Fruit fly (Drosophila melanogaster) whole organism, embryonic: ENCODE measurements around the gene CG14212.

Experiments
- Antp ChIP-seq: fragments of 200-800 bp; sonication (Bioruptor generic); optimal IDR thresholded peaks from 3 replicates; lab custom pipeline; 2016; ENCODE audit warnings: missing biosample characterization, missing genetic modification characterization
- Asciz ChIP-seq: fragments of 200-800 bp; sonication (Bioruptor generic); optimal IDR thresholded peaks from 2 replicates; lab custom pipeline; 2017; ENCODE audit warnings: missing biosample characterization, mild to moderate bottlenecking, missing genetic modification characterization, missing genetic modification reagents
- BEAF-32 ChIP-seq: fragments of 200-800 bp; sonication (Bioruptor generic); optimal IDR thresholded peaks from 3 replicates; lab custom pipeline; 2017; ENCODE audit warnings: missing biosample characterization, missing genetic modification characterization, mild to moderate bottlenecking, moderate library complexity, missing genetic modification reagents
- CG10267 ChIP-seq: fragments of 200-800 bp; sonication (Bioruptor generic); optimal IDR thresholded peaks from 2 replicates; lab custom pipeline; 2018; ENCODE audit warnings: missing biosample characterization, mild to moderate bottlenecking, missing genetic modification characterization, moderate library complexity
- CG11398 ChIP-seq: fragments of 200-800 bp; sonication (Bioruptor generic); optimal IDR thresholded peaks from 2 replicates; lab custom pipeline; 2016; ENCODE audit warnings: missing biosample characterization, missing genetic modification characterization
- CG11723 ChIP-seq: fragments of 200-800 bp; sonication (Bioruptor generic); optimal IDR thresholded peaks from 2 replicates; lab custom pipeline; 2017; ENCODE audit warnings: missing biosample characterization, mild to moderate bottlenecking, missing genetic modification characterization
- CG14667 ChIP-seq: fragments of 200-800 bp; sonication (Bioruptor generic); IDR thresholded peaks from 2 replicates; pipeline ENCODE4 v1.3.6; 2022; ENCODE audit warnings: missing biosample characterization, missing genetic modification characterization
- CG1602 ChIP-seq: fragments of 200-800 bp; sonication (Bioruptor generic); optimal IDR thresholded peaks from 3 replicates; lab custom pipeline; 2016; ENCODE audit warnings: missing biosample characterization, missing genetic modification characterization
- CG1603 ChIP-seq: fragments of 200-800 bp; sonication (Bioruptor generic); optimal IDR thresholded peaks from 2 replicates; lab custom pipeline; 2019; ENCODE audit warnings: missing biosample characterization, mild to moderate bottlenecking, missing genetic modification characterization, moderate library complexity
- CG18764 ChIP-seq: fragments of 200-800 bp; sonication (Bioruptor generic); optimal IDR thresholded peaks from 3 replicates; lab custom pipeline; 2016; ENCODE audit warnings: missing biosample characterization, missing genetic modification characterization
- CG2120 ChIP-seq: fragments of 200-800 bp; sonication (Bioruptor generic); optimal IDR thresholded peaks from 3 replicates; lab custom pipeline; 2016; ENCODE audit warnings: missing biosample characterization, missing genetic modification characterization
- CG2889 ChIP-seq: fragments of 200-800 bp; sonication (Bioruptor generic); IDR thresholded peaks from 3 replicates; pipeline ENCODE4 v1.3.6; 2022; ENCODE audit warnings: missing biosample characterization, missing genetic modification characterization
- CG30403 ChIP-seq: fragments of 200-800 bp; sonication (Bioruptor generic); optimal IDR thresholded peaks from 3 replicates; lab custom pipeline; 2016; ENCODE audit warnings: missing biosample characterization, missing genetic modification characterization
- CG31388 ChIP-seq: fragments of 200-800 bp; sonication (Bioruptor generic); optimal IDR thresholded peaks from 2 replicates; lab custom pipeline; 2016; ENCODE audit warnings: missing biosample characterization, missing genetic modification characterization
- CG32767 ChIP-seq: fragments of 200-800 bp; sonication (Bioruptor generic); IDR thresholded peaks from 2 replicates; pipeline ENCODE4 v1.3.6; 2022; ENCODE audit warnings: missing biosample characterization, missing genetic modification characterization
- CG33557 ChIP-seq: fragments of 200-800 bp; sonication (Bioruptor generic); optimal IDR thresholded peaks from 2 replicates; lab custom pipeline; 2019; ENCODE audit warnings: missing biosample characterization, mild to moderate bottlenecking, missing genetic modification characterization, moderate library complexity
- CG3847 ChIP-seq: fragments of 200-800 bp; sonication (Bioruptor generic); IDR thresholded peaks from 2 replicates; pipeline ENCODE4 v1.3.6; 2022; ENCODE audit warnings: missing biosample characterization, missing genetic modification characterization
- CG3995 ChIP-seq: fragments of 200-800 bp; sonication (Bioruptor generic); optimal IDR thresholded peaks from 3 replicates; lab custom pipeline; 2016; ENCODE audit warnings: missing biosample characterization, missing genetic modification characterization
- CG5180 ChIP-seq: fragments of 200-800 bp; sonication (Bioruptor generic); optimal IDR thresholded peaks from 3 replicates; lab custom pipeline; 2017; ENCODE audit warnings: missing biosample characterization, missing genetic modification characterization, mild to moderate bottlenecking, moderate library complexity, missing genetic modification reagents
- CG5953 ChIP-seq: fragments of 200-800 bp; sonication (Bioruptor generic); IDR thresholded peaks from 2 replicates; pipeline ENCODE4 v1.3.6; 2022; ENCODE audit warnings: missing biosample characterization, missing genetic modification characterization
- CG6254 ChIP-seq: fragments of 200-800 bp; sonication (Bioruptor generic); optimal IDR thresholded peaks from 3 replicates; lab custom pipeline; 2017; ENCODE audit warnings: mild to moderate bottlenecking, missing biosample characterization, missing genetic modification reagents, missing genetic modification characterization
- CG9609 ChIP-seq: fragments of 200-800 bp; sonication (Bioruptor generic); optimal IDR thresholded peaks from 3 replicates; lab custom pipeline; 2016; ENCODE audit warnings: missing biosample characterization, missing genetic modification characterization
- Chrac-16 ChIP-seq: fragments of 200-800 bp; sonication (Bioruptor generic); optimal IDR thresholded peaks from 3 replicates; lab custom pipeline; 2016; ENCODE audit warnings: missing biosample characterization, missing genetic modification characterization
- Dll ChIP-seq: fragments of 200-800 bp; sonication (Bioruptor generic); IDR thresholded peaks from 4 replicates; pipeline ENCODE4 v1.3.6; 2022; ENCODE audit warnings: missing biosample characterization, missing genetic modification characterization; ENCODE audit not compliant: partially characterized antibody
- Fer3 ChIP-seq: fragments of 200-800 bp; sonication (Bioruptor generic); optimal IDR thresholded peaks from 2 replicates; lab custom pipeline; 2018; ENCODE audit warnings: missing biosample characterization, mild to moderate bottlenecking, missing genetic modification characterization, moderate library complexity
- HLH4C ChIP-seq: fragments of 200-800 bp; sonication (Bioruptor generic); IDR thresholded peaks from 3 replicates; pipeline ENCODE4 v1.3.6; 2022; ENCODE audit warnings: missing biosample characterization, missing genetic modification characterization; ENCODE audit not compliant: partially characterized antibody
- HLH54F ChIP-seq: fragments of 200-800 bp; sonication (Bioruptor generic); optimal IDR thresholded peaks from 3 replicates; lab custom pipeline; 2016; ENCODE audit warnings: missing biosample characterization, missing genetic modification characterization
- Kr ChIP-seq: fragments of 200-800 bp; sonication (Bioruptor generic); optimal IDR thresholded peaks from 2 replicates; lab custom pipeline; 2017; ENCODE audit warnings: missing biosample characterization, mild to moderate bottlenecking, missing genetic modification characterization
- NC2α ChIP-seq: fragments of 200-800 bp; sonication (Bioruptor generic); optimal IDR thresholded peaks from 2 replicates; lab custom pipeline; 2016; ENCODE audit warnings: missing biosample characterization, missing genetic modification characterization
- Sry-β ChIP-seq: fragments of 200-800 bp; sonication (Bioruptor generic); optimal IDR thresholded peaks from 2 replicates; lab custom pipeline; 2018; ENCODE audit warnings: missing biosample characterization, mild to moderate bottlenecking, missing genetic modification characterization, moderate library complexity
- Tbp ChIP-seq: fragments of >200 bp; optimal IDR thresholded peaks from 2 replicates; lab custom pipeline; 2018; ENCODE audit warnings: missing biosample characterization, missing genetic modification characterization
- ab ChIP-seq: fragments of 200-800 bp; sonication (Bioruptor generic); optimal IDR thresholded peaks from 2 replicates; lab custom pipeline; 2016; ENCODE audit warnings: missing biosample characterization, missing genetic modification characterization
- ap ChIP-seq: fragments of 200-800 bp; sonication (Bioruptor generic); IDR thresholded peaks from 2 replicates; pipeline ENCODE4 v1.3.6; 2022; ENCODE audit warnings: missing biosample characterization, missing genetic modification characterization
- ato ChIP-seq: fragments of 200-800 bp; sonication (Bioruptor generic); IDR thresholded peaks from 2 replicates; pipeline ENCODE4 v1.3.6; 2022; ENCODE audit warnings: missing biosample characterization, missing genetic modification characterization; ENCODE audit not compliant: partially characterized antibody
- esg ChIP-seq: fragments of 200-800 bp; sonication (Bioruptor generic); conservative IDR thresholded peaks from 2 replicates; pipeline ENCODE4 v1.3.6; 2022; ENCODE audit warnings: missing biosample characterization, missing genetic modification characterization
- eyg ChIP-seq: fragments of 200-800 bp; sonication (Bioruptor generic); optimal IDR thresholded peaks from 3 replicates; lab custom pipeline; 2016; ENCODE audit warnings: missing biosample characterization, missing genetic modification characterization
- gcm ChIP-seq: fragments of 200-800 bp; sonication (Bioruptor generic); optimal IDR thresholded peaks from 2 replicates; lab custom pipeline; 2019; ENCODE audit warnings: missing biosample characterization, mild to moderate bottlenecking, missing genetic modification characterization, moderate library complexity
- gem ChIP-seq: fragments of 200-800 bp; sonication (Bioruptor generic); optimal IDR thresholded peaks from 2 replicates; lab custom pipeline; 2019; ENCODE audit warnings: missing biosample characterization, mild to moderate bottlenecking, missing genetic modification characterization, moderate library complexity
- gsb-n ChIP-seq: fragments of 200-800 bp; sonication (Bioruptor generic); optimal IDR thresholded peaks from 3 replicates; lab custom pipeline; 2018; ENCODE audit warnings: missing biosample characterization, mild to moderate bottlenecking, missing genetic modification characterization
- knrl ChIP-seq: fragments of 200-800 bp; sonication (Bioruptor generic); IDR thresholded peaks from 3 replicates; pipeline ENCODE4 v1.3.6; 2022; ENCODE audit warnings: missing biosample characterization, missing genetic modification characterization; ENCODE audit not compliant: partially characterized antibody
- lmd ChIP-seq: fragments of 200-800 bp; sonication (Bioruptor generic); IDR thresholded peaks from 2 replicates; pipeline ENCODE4 v1.3.6; 2022; ENCODE audit warnings: missing biosample characterization, missing genetic modification characterization
- p53 ChIP-seq: fragments of 200-800 bp; sonication (Bioruptor generic); optimal IDR thresholded peaks from 2 replicates; lab custom pipeline; 2016; ENCODE audit warnings: missing biosample characterization, missing genetic modification characterization
- pum ChIP-seq: fragments of 200-800 bp; sonication (Bioruptor generic); optimal IDR thresholded peaks from 2 replicates; lab custom pipeline; 2016; ENCODE audit warnings: missing biosample characterization, missing genetic modification characterization
- ranshi ChIP-seq: fragments of 200-800 bp; sonication (Bioruptor generic); IDR thresholded peaks from 2 replicates; pipeline ENCODE4 v1.3.6; 2022; ENCODE audit warnings: missing biosample characterization, missing genetic modification characterization
- sc ChIP-seq, 3 experiments: fragments of >200 bp in 2 of 3; fragments of 200-800 bp in 1 of 3; sonication (Bioruptor generic) in 1 of 3; optimal IDR thresholded peaks; 2 replicates in 2 of 3; 3 replicates in 1 of 3; lab custom pipeline; 2017; ENCODE audit warnings: mild to moderate bottlenecking in 1 of 3, missing biosample characterization in 1 of 3, missing genetic modification characterization in 1 of 3, missing genetic modification reagents in 1 of 3
- sens ChIP-seq: fragments of 200-800 bp; sonication (Bioruptor generic); peaks from one replicate; lab custom pipeline; 2016; ENCODE audit warnings: missing biosample characterization, missing genetic modification characterization
- slou ChIP-seq: fragments of 200-800 bp; sonication (Bioruptor generic); optimal IDR thresholded peaks from 3 replicates; lab custom pipeline; 2016; ENCODE audit warnings: missing biosample characterization, missing genetic modification characterization
- tin ChIP-seq: fragments of 200-800 bp; sonication (Bioruptor generic); optimal IDR thresholded peaks from 3 replicates; lab custom pipeline; 2016; ENCODE audit warnings: missing biosample characterization, missing genetic modification characterization
- tup ChIP-seq: fragments of 200-800 bp; sonication (Bioruptor generic); optimal IDR thresholded peaks from 2 replicates; lab custom pipeline; 2016; ENCODE audit warnings: missing biosample characterization, mild to moderate bottlenecking, missing genetic modification characterization, moderate library complexity
- yki ChIP-seq: fragments of >200 bp; optimal IDR thresholded peaks from 3 replicates; lab custom pipeline; 2018
- zen ChIP-seq: fragments of 200-800 bp; sonication (Bioruptor generic); optimal IDR thresholded peaks from 3 replicates; lab custom pipeline; 2018; ENCODE audit warnings: missing biosample characterization, mild to moderate bottlenecking, missing genetic modification characterization, moderate library complexity

The CG14212 gene

DNA sequence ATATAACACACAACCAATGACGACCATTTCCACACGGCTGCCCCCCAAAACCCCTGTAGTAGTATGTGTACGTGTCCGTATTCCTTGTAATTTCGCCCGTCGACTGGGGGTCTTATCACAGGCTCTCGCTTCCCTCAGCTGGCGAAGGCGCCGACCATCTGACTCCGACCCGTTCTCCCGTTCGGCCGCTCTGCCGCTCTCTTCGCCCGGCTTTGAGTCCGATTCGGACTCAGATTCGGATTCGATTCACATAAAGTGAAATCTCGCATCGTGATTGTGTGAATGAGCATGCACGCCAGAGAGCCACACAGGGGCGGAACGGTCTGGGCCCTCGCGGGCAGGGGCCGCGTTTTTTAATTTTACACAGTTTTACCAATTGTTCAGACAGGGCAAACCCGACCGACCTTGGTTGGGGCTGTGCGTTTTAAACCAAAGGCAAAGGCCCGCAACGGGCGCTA, 40.2 kb downstream of the CG14212 start (continued):
- TF ChIP-seq Antp (peak; percentile 64), Dll (GFP tag; lab: Robert Waterston, UW) (peak; percentile 35; the same call in 1 of the 4 replicates), Fer3 (tag; lab: Kevin White, UChicago) (no peak), CG30403 (GFP tag; lab: Kevin White, UChicago) (peak; percentile 30), ab (GFP tag; lab: Kevin White, UChicago) (no peak), lmd (GFP tag; lab: Robert Waterston, UW) (peak; percentile 62), Tbp (GFP tag; lab: Kevin White, UChicago) (no peak), sc (optimal IDR thresholded peaks at IDR 0.05; lab: Kevin White, UChicago) (no peak), sc (GFP tag; optimal IDR thresholded peaks at IDR 0.05; lab: Kevin White, UChicago) (no peak), ato (GFP tag; lab: Robert Waterston, UW) (no peak), CG33557 (GFP tag; lab: Kevin White, UChicago) (no peak), zen (no peak), CG11398 (GFP tag; lab: Kevin White, UChicago) (no peak), tin (GFP tag; lab: Kevin White, UChicago) (peak; percentile 7), eyg (GFP tag; lab: Kevin White, UChicago) (no peak), ap (no peak), BEAF-32 (GFP tag; lab: Kevin White, UChicago) (no peak), CG31388 (no peak), CG18764 (GFP tag; lab: Kevin White, UChicago) (no peak), CG14667 (peak; percentile 35; the same call in 1 of the 2 replicates), CG6254 (no peak), gem (tag; lab: Kevin White, UChicago) (peak; percentile 23), CG2889 (GFP tag; lab: Robert Waterston, UW) (peak; percentile 63; the same call in 1 of the 3 replicates), slou (GFP tag; lab: Kevin White, UChicago) (no peak), Asciz (GFP tag; lab: Kevin White, UChicago) (no peak), p53 (GFP tag; lab: Kevin White, UChicago) (no peak), pum (GFP tag; lab: Kevin White, UChicago) (peak; percentile 24), CG11723 (GFP tag; lab: Kevin White, UChicago) (no peak), CG10267 (no peak), ranshi (peak; percentile 63), CG2120 (peak; percentile 61), CG3995 (GFP tag; lab: Kevin White, UChicago) (no peak), CG32767 (GFP tag; lab: Robert Waterston, UW) (no peak), CG9609 (peak; percentile 35), NC2α (no peak), Kr (GFP tag; lab: Kevin White, UChicago) (no peak), gsb-n (no peak), HLH4C (peak; percentile 57; the same call in 2 of the 3 replicates), gcm (GFP tag; lab: Kevin White, UChicago) (no peak), CG3847 (peak; percentile 65), tup (GFP tag; lab: Kevin White, UChicago) (no peak), esg (GFP tag; lab: Robert Waterston, UW) (no peak; the same call in 1 of the 2 replicates), knrl (GFP tag; lab: Robert Waterston, UW) (peak; percentile 64; the same call in 2 of the 3 replicates), Chrac-16 (GFP tag; lab: Kevin White, UChicago) (peak; percentile 28), HLH54F (GFP tag; lab: Kevin White, UChicago) (no peak), Sry-β (GFP tag; lab: Kevin White, UChicago) (no peak), sens (GFP tag; lab: Kevin White, UChicago) (peak; percentile 75), CG5953 (GFP tag; lab: Robert Waterston, UW) (peak; percentile 43; the same call in 1 of the 2 replicates), CG5180 (GFP tag; lab: Kevin White, UChicago) (no peak), CG1602 (GFP tag; lab: Kevin White, UChicago) (no peak), CG1603 (tag; lab: Kevin White, UChicago) (peak; percentile 15), yki (lab: Kevin White, UChicago) (no peak)
